Fruit fly (Drosophila melanogaster): Measurements from ENCODE around the gene Nf1.

Gene Nf1

dm6 chr3R:25982734-25983133, at the start of gene Nf1:
Gene Nf1 (plus strand): TSS chr3R:25983013.
- TF ChIP-seq ttk (optimal IDR thresholded peaks at IDR 0.05) (no peak), psq (optimal IDR thresholded peaks at IDR 0.05) (no peak), Sin3A (optimal IDR thresholded peaks at IDR 0.05) (no peak)

DNA sequence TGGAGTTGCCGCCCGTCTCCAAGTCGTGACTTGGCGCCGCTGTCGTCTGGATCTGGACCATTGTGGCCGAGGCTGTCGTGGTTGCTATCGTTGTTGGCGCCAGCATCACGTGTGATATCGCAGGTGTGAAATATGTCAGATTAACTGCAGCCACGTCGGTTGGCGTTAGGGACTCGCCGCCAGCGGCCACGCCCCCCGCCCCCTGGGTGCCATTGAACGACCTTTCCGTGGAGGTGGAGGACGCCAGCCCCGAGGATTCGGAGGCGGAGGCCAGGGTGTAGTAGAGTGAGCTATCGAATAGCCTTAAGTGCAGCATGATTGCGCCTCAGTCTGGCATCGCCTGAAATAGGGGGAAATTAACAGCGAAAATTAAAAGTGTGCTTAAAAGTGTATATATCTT, 41.5 kb upstream of the Nf1 start:
- no peak for TF ChIP-seq psq (optimal IDR thresholded peaks at IDR 0.05)
- TF ChIP-seq h (optimal IDR thresholded peaks at IDR 0.05) = no peak
- no peak for TF ChIP-seq Sin3A (optimal IDR thresholded peaks at IDR 0.05)
- no peak for TF ChIP-seq Myc (optimal IDR thresholded peaks at IDR 0.05)
- TF ChIP-seq insv (optimal IDR thresholded peaks at IDR 0.05) = no peak
- no peak for TF ChIP-seq ttk (optimal IDR thresholded peaks at IDR 0.05)

- TF ChIP-seq h (optimal IDR thresholded peaks at IDR 0.05) = no peak
- TF ChIP-seq Sin3A (optimal IDR thresholded peaks at IDR 0.05) = no peak
- no peak for TF ChIP-seq ttk (optimal IDR thresholded peaks at IDR 0.05)
- TF ChIP-seq psq (optimal IDR thresholded peaks at IDR 0.05) = no peak
- TF ChIP-seq insv (optimal IDR thresholded peaks at IDR 0.05) = no peak
Observed at dm6 chr3R:25956092-25956491, 26.7 kb upstream of the Nf1 start, which contains the start of gene CCAP-R. Gene CCAP-R (minus strand): TSS chr3R:25956270.

DNA sequence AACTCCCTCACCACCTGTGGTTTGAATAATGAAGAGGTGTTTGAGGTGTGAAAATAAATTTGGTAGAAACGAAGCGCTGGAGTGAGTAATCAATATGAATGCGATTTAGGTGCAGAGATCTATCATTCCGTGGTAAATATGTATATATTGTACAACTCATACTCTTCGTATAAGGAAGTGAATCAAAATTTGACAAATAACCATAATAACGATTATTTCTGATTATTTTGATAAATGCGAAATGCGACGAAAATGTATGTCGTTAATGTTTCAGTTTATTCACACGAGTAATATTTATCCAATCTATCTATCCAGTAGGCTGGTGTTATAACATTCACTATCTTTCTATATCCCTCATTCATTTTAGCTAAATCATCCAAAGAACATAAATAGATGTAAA, 23.8 kb upstream of the Nf1 start, which contains the start of gene CG14540:
TSS of gene CG14540 (plus strand) at position 301 of the 400 bp plus-strand sequence.
- TF ChIP-seq Sin3A (optimal IDR thresholded peaks at IDR 0.05) (no peak), psq (optimal IDR thresholded peaks at IDR 0.05) (no peak), insv (optimal IDR thresholded peaks at IDR 0.05) (no peak), h (optimal IDR thresholded peaks at IDR 0.05) (no peak), ttk (optimal IDR thresholded peaks at IDR 0.05) (no peak), Myc (optimal IDR thresholded peaks at IDR 0.05) (no peak)

DNA sequence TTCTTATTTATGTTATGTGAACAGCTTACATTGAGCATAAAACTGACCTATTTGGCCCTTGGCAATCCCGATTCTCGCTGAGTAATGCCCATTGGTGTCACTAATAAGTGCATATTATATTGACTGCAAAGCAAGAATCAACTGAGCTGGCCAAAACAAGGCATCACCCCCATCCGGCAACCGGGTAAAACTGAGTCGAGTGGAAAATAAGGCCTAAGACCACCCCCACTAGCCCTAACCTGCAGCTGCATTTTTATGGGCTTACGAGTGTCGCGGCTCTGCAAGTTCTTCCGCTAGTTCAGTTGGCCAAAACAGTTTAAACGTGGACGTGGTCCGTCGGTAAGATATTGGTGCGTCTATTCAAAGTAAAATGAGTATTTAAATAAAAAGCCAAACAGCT, 21.1 kb upstream of the Nf1 start, which contains the start of gene boss:
TSS of gene boss (plus strand) at position 301 of the 400 bp plus-strand sequence.
- TF ChIP-seq Sin3A (optimal IDR thresholded peaks at IDR 0.05) = no peak
- TF ChIP-seq h (optimal IDR thresholded peaks at IDR 0.05) = no peak
- TF ChIP-seq psq (optimal IDR thresholded peaks at IDR 0.05) = no peak

- no peak for TF ChIP-seq psq (optimal IDR thresholded peaks at IDR 0.05)
- no peak for TF ChIP-seq h (optimal IDR thresholded peaks at IDR 0.05)
- no peak for TF ChIP-seq Myc (optimal IDR thresholded peaks at IDR 0.05)
- TF ChIP-seq Sin3A (optimal IDR thresholded peaks at IDR 0.05) = no peak
- no peak for TF ChIP-seq insv (optimal IDR thresholded peaks at IDR 0.05)
- TF ChIP-seq ttk (optimal IDR thresholded peaks at IDR 0.05) = no peak
Observed at dm6 chr3R:25966944-25967343, 15.9 kb upstream of the Nf1 start.

dm6 chr3R:25968486-25968885, 14.3 kb upstream of the Nf1 start:
- TF ChIP-seq Sin3A (optimal IDR thresholded peaks at IDR 0.05) = no peak
- TF ChIP-seq Myc (optimal IDR thresholded peaks at IDR 0.05) = no peak
- no peak for TF ChIP-seq h (optimal IDR thresholded peaks at IDR 0.05)
- no peak for TF ChIP-seq insv (optimal IDR thresholded peaks at IDR 0.05)
- TF ChIP-seq psq (optimal IDR thresholded peaks at IDR 0.05) = no peak
- TF ChIP-seq ttk (optimal IDR thresholded peaks at IDR 0.05) = no peak

- TF ChIP-seq psq (optimal IDR thresholded peaks at IDR 0.05) (no peak), insv (optimal IDR thresholded peaks at IDR 0.05) (no peak), Sin3A (optimal IDR thresholded peaks at IDR 0.05) (no peak), h (optimal IDR thresholded peaks at IDR 0.05) (no peak), ttk (optimal IDR thresholded peaks at IDR 0.05) (no peak), Myc (optimal IDR thresholded peaks at IDR 0.05) (no peak)
Observed at dm6 chr3R:25968915-25969314, 13.9 kb upstream of the Nf1 start.

DNA sequence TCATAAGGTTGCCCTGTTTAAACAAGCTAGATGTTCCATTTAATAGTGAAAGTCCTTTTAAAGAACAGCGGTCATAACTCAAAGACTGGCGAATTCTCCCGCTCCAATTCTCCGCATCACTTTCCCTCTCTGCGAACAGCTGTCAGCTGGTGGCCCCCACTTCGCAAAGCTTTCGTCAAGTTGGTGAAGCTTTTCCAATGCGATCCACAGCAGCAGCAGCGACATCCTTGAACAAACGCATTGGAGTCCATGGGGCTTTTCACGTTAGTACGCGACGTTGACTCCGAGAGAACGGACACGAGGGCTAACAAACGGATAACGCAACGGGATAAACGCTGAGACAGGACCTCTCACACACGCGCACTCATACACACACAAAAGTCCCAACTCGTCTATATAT, 13.0 kb upstream of the Nf1 start, which contains the start of gene fid:
TSS of gene fid (plus strand) at position 301 of the 400 bp plus-strand sequence.
- TF ChIP-seq h (optimal IDR thresholded peaks at IDR 0.05) (no peak), psq (optimal IDR thresholded peaks at IDR 0.05) (no peak), Myc (optimal IDR thresholded peaks at IDR 0.05) (no peak), ttk (optimal IDR thresholded peaks at IDR 0.05) (no peak), Sin3A (optimal IDR thresholded peaks at IDR 0.05) (no peak), insv (optimal IDR thresholded peaks at IDR 0.05) (no peak)

dm6 chr3R:25983274-25983673, 461 bp downstream of the Nf1 start:
- TF ChIP-seq Sin3A (optimal IDR thresholded peaks at IDR 0.05) (no peak), h (optimal IDR thresholded peaks at IDR 0.05) (no peak), psq (optimal IDR thresholded peaks at IDR 0.05) (no peak), Myc (optimal IDR thresholded peaks at IDR 0.05) (no peak), insv (optimal IDR thresholded peaks at IDR 0.05) (no peak), ttk (optimal IDR thresholded peaks at IDR 0.05) (no peak)

DNA sequence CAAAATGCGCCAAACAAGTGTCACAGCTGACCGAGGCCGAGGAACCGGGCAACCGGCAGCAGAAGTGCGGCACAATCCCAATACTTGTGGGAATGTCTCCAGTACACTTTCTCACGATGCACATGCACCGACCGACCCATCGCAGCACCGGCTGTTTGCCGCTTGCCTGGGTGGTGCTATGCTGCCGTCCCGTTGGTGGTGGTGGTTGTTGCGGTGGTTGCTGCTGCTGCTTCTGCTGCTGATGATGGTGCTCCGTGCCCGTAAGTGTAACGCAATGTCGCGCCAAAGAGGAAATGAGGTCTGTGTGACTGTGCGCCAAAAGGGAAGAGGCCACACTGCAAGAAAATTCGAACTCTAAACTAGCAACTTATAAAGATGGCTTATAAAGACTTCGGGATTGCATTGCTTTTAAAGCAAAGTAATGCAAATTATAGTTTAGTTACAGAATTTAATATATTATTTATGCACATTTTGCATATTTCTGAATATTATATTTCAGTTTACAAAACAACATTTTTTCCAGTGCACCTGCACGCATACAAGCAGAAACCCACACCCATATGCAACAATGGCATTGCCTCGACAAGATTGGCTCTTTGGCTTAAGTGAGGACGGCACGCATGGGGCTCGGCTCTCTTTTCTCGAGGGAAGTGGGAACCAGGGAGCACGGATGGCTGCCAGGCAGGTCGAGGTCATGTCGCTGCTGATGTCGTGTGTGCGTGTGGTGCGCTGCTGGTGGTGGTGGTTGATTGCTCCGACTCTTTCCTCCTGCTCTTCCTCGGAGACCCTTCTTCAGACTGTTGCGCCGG, 13.6 kb downstream of the Nf1 start, which contains the start of gene CG43116:
TSS of gene CG43116 (minus strand) at position 800 of the 809 bp plus-strand sequence.
- TF ChIP-seq psq (optimal IDR thresholded peaks at IDR 0.05) = no peak
- TF ChIP-seq Myc (optimal IDR thresholded peaks at IDR 0.05) = no peak
- no peak for TF ChIP-seq ttk (optimal IDR thresholded peaks at IDR 0.05)
- no peak for TF ChIP-seq Sin3A (optimal IDR thresholded peaks at IDR 0.05)
- no peak for TF ChIP-seq insv (optimal IDR thresholded peaks at IDR 0.05)
- no peak for TF ChIP-seq h (optimal IDR thresholded peaks at IDR 0.05)

- TF ChIP-seq ttk (optimal IDR thresholded peaks at IDR 0.05) = no peak
Observed at dm6 chr3R:25997068-25997714, 14.4 kb downstream of the Nf1 start.

Measured in Kc167 (cell line).